Fruit fly (Drosophila melanogaster): ENCODE results near the gene Hr38.

The Hr38 gene

dm6 chr2L:20720011-20720410, 5.6 kb upstream of the Hr38 start:
- no peak for TF ChIP-seq tj (GFP tag; optimal IDR thresholded peaks at IDR 0.05)
- peak; percentile 91 for TF ChIP-seq cic (GFP tag; optimal IDR thresholded peaks at IDR 0.05)
- TF ChIP-seq kay (GFP tag; ENCODE audit: borderline replicate concordance), result no peak
- no peak for TF ChIP-seq CG12768 (GFP tag; optimal IDR thresholded peaks at IDR 0.05)
- peak; percentile 94 for TF ChIP-seq pad (GFP tag; optimal IDR thresholded peaks at IDR 0.05)
- no peak for TF ChIP-seq Mnt (GFP tag; optimal IDR thresholded peaks at IDR 0.05)
- no peak for TF ChIP-seq Crg-1 (GFP tag; optimal IDR thresholded peaks at IDR 0.05)
- TF ChIP-seq Hr96 (GFP tag; optimal IDR thresholded peaks at IDR 0.05), result no peak
- no peak for TF ChIP-seq CG1620 (GFP tag; optimal IDR thresholded peaks at IDR 0.05)
- TF ChIP-seq CG14711 (tag; optimal IDR thresholded peaks at IDR 0.05), result no peak
- TF ChIP-seq toe (GFP tag; optimal IDR thresholded peaks at IDR 0.05), result no peak
- TF ChIP-seq cnc (optimal IDR thresholded peaks at IDR 0.05), result no peak

- TF ChIP-seq CG5204 (GFP tag; optimal IDR thresholded peaks at IDR 0.05) (no peak), CG14711 (tag; optimal IDR thresholded peaks at IDR 0.05) (no peak), CG7045 (GFP tag; optimal IDR thresholded peaks at IDR 0.05) (no peak), cnc (optimal IDR thresholded peaks at IDR 0.05) (no peak), bab1 (GFP tag; optimal IDR thresholded peaks at IDR 0.05) (no peak), CG12768 (GFP tag; optimal IDR thresholded peaks at IDR 0.05) (no peak), ovo (GFP tag; optimal IDR thresholded peaks at IDR 0.05) (no peak), CG1620 (GFP tag; optimal IDR thresholded peaks at IDR 0.05) (no peak), Clk (GFP tag; optimal IDR thresholded peaks at IDR 0.05) (no peak), CG33017 (tag; optimal IDR thresholded peaks at IDR 0.05) (no peak), tj (GFP tag; optimal IDR thresholded peaks at IDR 0.05) (no peak), CG7101 (tag; optimal IDR thresholded peaks at IDR 0.05) (no peak), kay (GFP tag; ENCODE audit: borderline replicate concordance) (no peak), pad (GFP tag; optimal IDR thresholded peaks at IDR 0.05) (no peak), Mnt (GFP tag; optimal IDR thresholded peaks at IDR 0.05) (no peak), cic (GFP tag; optimal IDR thresholded peaks at IDR 0.05) (no peak), toe (GFP tag; optimal IDR thresholded peaks at IDR 0.05) (no peak)
Measured at dm6 chr2L:20716712-20717111, 2.3 kb upstream of the Hr38 start.

- TF ChIP-seq Hr96 (GFP tag; optimal IDR thresholded peaks at IDR 0.05), result peak; percentile 3
- TF ChIP-seq cic (GFP tag; optimal IDR thresholded peaks at IDR 0.05), result peak; percentile 77
- TF ChIP-seq Mnt (GFP tag; optimal IDR thresholded peaks at IDR 0.05), result peak; percentile 27
- TF ChIP-seq ovo (GFP tag; optimal IDR thresholded peaks at IDR 0.05), result peak; percentile 89
- no peak for TF ChIP-seq cnc (optimal IDR thresholded peaks at IDR 0.05)
- no peak for TF ChIP-seq Crg-1 (GFP tag; optimal IDR thresholded peaks at IDR 0.05)
- TF ChIP-seq tj (GFP tag; optimal IDR thresholded peaks at IDR 0.05), result peak; percentile 13
- TF ChIP-seq toe (GFP tag; optimal IDR thresholded peaks at IDR 0.05), result no peak
- no peak for TF ChIP-seq CG14711 (tag; optimal IDR thresholded peaks at IDR 0.05)
- TF ChIP-seq CG12768 (GFP tag; optimal IDR thresholded peaks at IDR 0.05), result peak; percentile 14
- TF ChIP-seq bab1 (GFP tag; optimal IDR thresholded peaks at IDR 0.05), result peak; percentile 8
- no peak for TF ChIP-seq Clk (GFP tag; optimal IDR thresholded peaks at IDR 0.05)
- TF ChIP-seq CG7045 (GFP tag; optimal IDR thresholded peaks at IDR 0.05), result no peak
Measured at dm6 chr2L:20716077-20716476, 1.7 kb upstream of the Hr38 start.

- TF ChIP-seq CG1620 (GFP tag; optimal IDR thresholded peaks at IDR 0.05) (no peak), ovo (GFP tag; optimal IDR thresholded peaks at IDR 0.05) (no peak), pad (GFP tag; optimal IDR thresholded peaks at IDR 0.05) (no peak), Clk (GFP tag; optimal IDR thresholded peaks at IDR 0.05) (no peak), bab1 (GFP tag; optimal IDR thresholded peaks at IDR 0.05) (no peak), CG5204 (GFP tag; optimal IDR thresholded peaks at IDR 0.05) (no peak), kay (GFP tag; ENCODE audit: borderline replicate concordance) (no peak), Mnt (GFP tag; optimal IDR thresholded peaks at IDR 0.05) (no peak), CG7101 (tag; optimal IDR thresholded peaks at IDR 0.05) (no peak), CG11617 (GFP tag; optimal IDR thresholded peaks at IDR 0.05) (no peak), Crg-1 (GFP tag; optimal IDR thresholded peaks at IDR 0.05) (no peak), tj (GFP tag; optimal IDR thresholded peaks at IDR 0.05) (no peak), CG7045 (GFP tag; optimal IDR thresholded peaks at IDR 0.05) (no peak), CG12768 (GFP tag; optimal IDR thresholded peaks at IDR 0.05) (no peak), Hr96 (GFP tag; optimal IDR thresholded peaks at IDR 0.05) (no peak), toe (GFP tag; optimal IDR thresholded peaks at IDR 0.05) (no peak), CG14711 (tag; optimal IDR thresholded peaks at IDR 0.05) (no peak), cic (GFP tag; optimal IDR thresholded peaks at IDR 0.05) (no peak), CG33017 (tag; optimal IDR thresholded peaks at IDR 0.05) (no peak), cnc (optimal IDR thresholded peaks at IDR 0.05) (no peak)
Measured at dm6 chr2L:20705869-20706368, 8.5 kb downstream of the Hr38 start.

dm6 chr2L:20704511-20705266, 9.7 kb downstream of the Hr38 start:
- TF ChIP-seq cic (GFP tag; optimal IDR thresholded peaks at IDR 0.05) (no peak), CG5204 (GFP tag; optimal IDR thresholded peaks at IDR 0.05) (no peak), CG11617 (GFP tag; optimal IDR thresholded peaks at IDR 0.05) (no peak), toe (GFP tag; optimal IDR thresholded peaks at IDR 0.05) (no peak), CG33017 (tag; optimal IDR thresholded peaks at IDR 0.05) (no peak), ovo (GFP tag; optimal IDR thresholded peaks at IDR 0.05) (no peak), tj (GFP tag; optimal IDR thresholded peaks at IDR 0.05) (no peak), Hr96 (GFP tag; optimal IDR thresholded peaks at IDR 0.05) (no peak), bab1 (GFP tag; optimal IDR thresholded peaks at IDR 0.05) (no peak), Clk (GFP tag; optimal IDR thresholded peaks at IDR 0.05) (no peak), Crg-1 (GFP tag; optimal IDR thresholded peaks at IDR 0.05) (no peak), CG14711 (tag; optimal IDR thresholded peaks at IDR 0.05) (no peak), Mnt (GFP tag; optimal IDR thresholded peaks at IDR 0.05) (no peak), CG7045 (GFP tag; optimal IDR thresholded peaks at IDR 0.05) (no peak), CG1620 (GFP tag; optimal IDR thresholded peaks at IDR 0.05) (no peak), cnc (optimal IDR thresholded peaks at IDR 0.05) (no peak), CG12768 (GFP tag; optimal IDR thresholded peaks at IDR 0.05) (no peak)

Measured in whole organism, adult.